Fruit fly (Drosophila melanogaster) whole organism, embryonic: ENCODE data around the gene p38b.

Source experiments
- Aef1 ChIP-seq: fragments of 200-800 bp; sonication (Bioruptor generic); IDR thresholded peaks from 3 replicates; pipeline ENCODE4 v1.3.6; 2022; ENCODE audit warnings: missing biosample characterization, missing genetic modification characterization
- CG10209 ChIP-seq: fragments of 200-800 bp; sonication (Bioruptor generic); optimal IDR thresholded peaks from 3 replicates; lab custom pipeline; 2017; ENCODE audit warnings: missing biosample characterization, mild to moderate bottlenecking, missing genetic modification characterization, missing genetic modification reagents
- CG1024 ChIP-seq: fragments of 200-800 bp; sonication (Bioruptor generic); IDR thresholded peaks from 2 replicates; pipeline ENCODE4 v1.3.6; 2022; ENCODE audit warnings: missing biosample characterization, missing genetic modification characterization
- CG10267 ChIP-seq: fragments of 200-800 bp; sonication (Bioruptor generic); optimal IDR thresholded peaks from 2 replicates; lab custom pipeline; 2018; ENCODE audit warnings: missing biosample characterization, mild to moderate bottlenecking, missing genetic modification characterization, moderate library complexity
- CG12219 ChIP-seq: fragments of 200-800 bp; sonication (Bioruptor generic); optimal IDR thresholded peaks from 3 replicates; lab custom pipeline; 2018; ENCODE audit warnings: missing biosample characterization, mild to moderate bottlenecking, missing genetic modification characterization
- CG14014 ChIP-seq: fragments of 200-800 bp; sonication (Bioruptor generic); IDR thresholded peaks from 2 replicates; pipeline ENCODE4 v1.3.6; 2022; ENCODE audit warnings: missing biosample characterization, missing genetic modification characterization
- CG17328 ChIP-seq: fragments of 200-800 bp; sonication (Bioruptor generic); IDR thresholded peaks from 2 replicates; pipeline ENCODE4 v1.3.6; 2022; ENCODE audit warnings: missing biosample characterization, missing genetic modification characterization
- CG1832 ChIP-seq: fragments of 200-800 bp; sonication (Bioruptor generic); optimal IDR thresholded peaks from 2 replicates; lab custom pipeline; 2017; ENCODE audit warnings: missing biosample characterization, mild to moderate bottlenecking, missing genetic modification characterization, inconsistent platforms
- CG18619 ChIP-seq: fragments of 200-800 bp; sonication (Bioruptor generic); optimal IDR thresholded peaks from 3 replicates; lab custom pipeline; 2017; ENCODE audit warnings: missing biosample characterization, mild to moderate bottlenecking, missing genetic modification characterization
- CG2199 ChIP-seq: fragments of 200-800 bp; sonication (Bioruptor generic); IDR thresholded peaks from 3 replicates; pipeline ENCODE4 v1.3.6; 2022; ENCODE audit warnings: missing biosample characterization, missing genetic modification characterization
- CG31365 ChIP-seq: fragments of 200-800 bp; sonication (Bioruptor generic); optimal IDR thresholded peaks from 2 replicates; lab custom pipeline; 2018; ENCODE audit warnings: missing biosample characterization, mild to moderate bottlenecking, missing genetic modification characterization
- CG5245 ChIP-seq: fragments of 200-800 bp; sonication (Bioruptor generic); optimal IDR thresholded peaks from 3 replicates; lab custom pipeline; 2016; ENCODE audit warnings: missing biosample characterization, missing genetic modification characterization
- CG6254 ChIP-seq: fragments of 200-800 bp; sonication (Bioruptor generic); optimal IDR thresholded peaks from 3 replicates; lab custom pipeline; 2017; ENCODE audit warnings: mild to moderate bottlenecking, missing biosample characterization, missing genetic modification reagents, missing genetic modification characterization
- CG7271 ChIP-seq: fragments of 200-800 bp; sonication (Bioruptor generic); optimal IDR thresholded peaks from 2 replicates; lab custom pipeline; 2018; ENCODE audit warnings: missing biosample characterization, mild to moderate bottlenecking, missing genetic modification characterization, moderate library complexity
- CG7745 ChIP-seq: fragments of 200-800 bp; sonication (Bioruptor generic); optimal IDR thresholded peaks from 2 replicates; lab custom pipeline; 2018; ENCODE audit warnings: missing biosample characterization, mild to moderate bottlenecking, missing genetic modification characterization, moderate library complexity
- CkIIα-i1 ChIP-seq: fragments of 200-800 bp; sonication (Bioruptor generic); IDR thresholded peaks from 2 replicates; pipeline ENCODE4 v1.3.6; 2022; ENCODE audit warnings: missing biosample characterization, missing genetic modification characterization
- D19A ChIP-seq: fragments of 200-800 bp; optimal IDR thresholded peaks from 3 replicates; lab custom pipeline; 2019; ENCODE audit warnings: missing biosample characterization, mild to moderate bottlenecking, missing genetic modification characterization, moderate library complexity
- Drgx ChIP-seq: fragments of 200-800 bp; sonication (Bioruptor generic); IDR thresholded peaks from 2 replicates; pipeline ENCODE4 v1.3.6; 2022; ENCODE audit warnings: missing biosample characterization, missing genetic modification characterization
- E2f2 ChIP-seq: fragments of 200-800 bp; sonication (Bioruptor generic); IDR thresholded peaks from 2 replicates; pipeline ENCODE4 v1.3.6; 2022; ENCODE audit warnings: missing biosample characterization, missing genetic modification characterization
- Eip74EF ChIP-seq, 2 experiments: fragments of 200-800 bp in 1 of 2; fragments of >200 bp in 1 of 2; sonication (Bioruptor generic) in 1 of 2; optimal IDR thresholded peaks; 2 replicates each; lab custom pipeline; 2017 to 2019; ENCODE audit warnings: missing biosample characterization in 2 of 2, missing genetic modification characterization in 2 of 2, mild to moderate bottlenecking in 1 of 2, moderate library complexity in 1 of 2
- Fer1 ChIP-seq: fragments of 200-800 bp; sonication (Bioruptor generic); optimal IDR thresholded peaks from 2 replicates; lab custom pipeline; 2017; ENCODE audit warnings: missing biosample characterization, mild to moderate bottlenecking, missing genetic modification characterization
- HLH54F ChIP-seq: fragments of 200-800 bp; sonication (Bioruptor generic); optimal IDR thresholded peaks from 3 replicates; lab custom pipeline; 2016; ENCODE audit warnings: missing biosample characterization, missing genetic modification characterization
- HLHmδ ChIP-seq: fragments of 200-800 bp; sonication (Bioruptor generic); optimal IDR thresholded peaks from 2 replicates; lab custom pipeline; 2018; ENCODE audit warnings: missing biosample characterization, mild to moderate bottlenecking, missing genetic modification characterization, moderate library complexity
- HmgD ChIP-seq: fragments of 200-800 bp; sonication (Bioruptor generic); optimal IDR thresholded peaks from 3 replicates; lab custom pipeline; 2016; ENCODE audit warnings: missing biosample characterization, missing genetic modification characterization
- Mad ChIP-seq: fragments of 200-800 bp; sonication (Bioruptor generic); optimal IDR thresholded peaks from 2 replicates; lab custom pipeline; 2016; ENCODE audit warnings: missing biosample characterization, missing genetic modification characterization
- Nf-YC ChIP-seq: fragments of 200-800 bp; optimal IDR thresholded peaks from 3 replicates; lab custom pipeline; 2019; ENCODE audit warnings: missing biosample characterization, mild to moderate bottlenecking, missing genetic modification characterization, moderate library complexity
- NfI ChIP-seq: fragments of 200-800 bp; sonication (Bioruptor generic); optimal IDR thresholded peaks from 3 replicates; lab custom pipeline; 2018; ENCODE audit warnings: missing biosample characterization, mild to moderate bottlenecking, missing genetic modification characterization, moderate library complexity
- Oaz ChIP-seq: fragments of 200-800 bp; sonication (Bioruptor generic); IDR thresholded peaks from 2 replicates; pipeline ENCODE4 v1.3.6; 2022; ENCODE audit warnings: missing biosample characterization, missing genetic modification characterization
- Optix ChIP-seq: fragments of 200-800 bp; sonication (Bioruptor generic); IDR thresholded peaks from 3 replicates; pipeline ENCODE4 v1.3.6; 2022; ENCODE audit warnings: missing biosample characterization, missing genetic modification characterization
- Side ChIP-seq: fragments of 200-800 bp; sonication (Bioruptor generic); optimal IDR thresholded peaks from 2 replicates; lab custom pipeline; 2016; ENCODE audit warnings: missing biosample characterization, missing genetic modification characterization
- Sox102F ChIP-seq: fragments of 200-800 bp; sonication (Bioruptor generic); optimal IDR thresholded peaks from 2 replicates; lab custom pipeline; 2018; ENCODE audit warnings: missing biosample characterization, mild to moderate bottlenecking, missing genetic modification characterization, moderate library complexity
- ab ChIP-seq: fragments of 200-800 bp; sonication (Bioruptor generic); optimal IDR thresholded peaks from 2 replicates; lab custom pipeline; 2016; ENCODE audit warnings: missing biosample characterization, missing genetic modification characterization
- ap ChIP-seq: fragments of 200-800 bp; sonication (Bioruptor generic); IDR thresholded peaks from 2 replicates; pipeline ENCODE4 v1.3.6; 2022; ENCODE audit warnings: missing biosample characterization, missing genetic modification characterization
- ato ChIP-seq: fragments of 200-800 bp; sonication (Bioruptor generic); IDR thresholded peaks from 2 replicates; pipeline ENCODE4 v1.3.6; 2022; ENCODE audit warnings: missing biosample characterization, missing genetic modification characterization; ENCODE audit not compliant: partially characterized antibody
- dm ChIP-seq: fragments of 200-800 bp; sonication (Bioruptor generic); optimal IDR thresholded peaks from 3 replicates; lab custom pipeline; 2016; ENCODE audit warnings: missing biosample characterization, missing genetic modification characterization
- ham ChIP-seq: fragments of 200-800 bp; sonication (Bioruptor generic); IDR thresholded peaks from 2 replicates; pipeline ENCODE4 v1.3.6; 2022; ENCODE audit warnings: missing biosample characterization, missing genetic modification characterization
- jing ChIP-seq: fragments of 200-800 bp; sonication (Bioruptor generic); optimal IDR thresholded peaks from 2 replicates; lab custom pipeline; 2018; ENCODE audit warnings: missing biosample characterization, mild to moderate bottlenecking, missing genetic modification characterization
- kni ChIP-seq: fragments of 200-800 bp; sonication (Bioruptor generic); optimal IDR thresholded peaks from 3 replicates; lab custom pipeline; 2017; ENCODE audit warnings: mild to moderate bottlenecking, missing biosample characterization, missing genetic modification reagents, missing genetic modification characterization
- knrl ChIP-seq: fragments of 200-800 bp; sonication (Bioruptor generic); IDR thresholded peaks from 3 replicates; pipeline ENCODE4 v1.3.6; 2022; ENCODE audit warnings: missing biosample characterization, missing genetic modification characterization; ENCODE audit not compliant: partially characterized antibody
- oc ChIP-seq: fragments of 200-800 bp; sonication (Bioruptor generic); optimal IDR thresholded peaks from 2 replicates; lab custom pipeline; 2018; ENCODE audit warnings: missing biosample characterization, mild to moderate bottlenecking, missing genetic modification characterization, moderate library complexity
- run ChIP-seq: fragments of 200-800 bp; sonication (Bioruptor generic); optimal IDR thresholded peaks from 3 replicates; lab custom pipeline; 2018; ENCODE audit warnings: missing biosample characterization, mild to moderate bottlenecking, missing genetic modification characterization
- sim ChIP-seq: fragments of 200-800 bp; sonication (Bioruptor generic); IDR thresholded peaks from 2 replicates; pipeline ENCODE4 v1.3.6; 2022; ENCODE audit warnings: missing biosample characterization, missing genetic modification characterization
- sna ChIP-seq: fragments of 200-800 bp; sonication (Bioruptor generic); IDR thresholded peaks from 2 replicates; pipeline ENCODE4 v1.3.6; 2022; ENCODE audit warnings: missing biosample characterization, missing genetic modification characterization; ENCODE audit not compliant: partially characterized antibody
- so ChIP-seq: fragments of 200-800 bp; sonication (Bioruptor generic); IDR thresholded peaks from 3 replicates; pipeline ENCODE4 v1.3.6; 2022; ENCODE audit warnings: missing biosample characterization, missing genetic modification characterization
- twi ChIP-seq: fragments of 200-800 bp; optimal IDR thresholded peaks from 2 replicates; lab custom pipeline; 2019; ENCODE audit warnings: missing biosample characterization, mild to moderate bottlenecking, missing genetic modification characterization, moderate library complexity
- unc-4 ChIP-seq: fragments of 200-800 bp; sonication (Bioruptor generic); IDR thresholded peaks from 2 replicates; pipeline ENCODE4 v1.3.6; 2022; ENCODE audit warnings: missing biosample characterization, missing genetic modification characterization; ENCODE audit not compliant: partially characterized antibody
- vfl ChIP-seq: fragments of 200-800 bp; sonication (Bioruptor generic); optimal IDR thresholded peaks from 2 replicates; lab custom pipeline; 2016; ENCODE audit warnings: missing biosample characterization, missing genetic modification characterization
- zen ChIP-seq: fragments of 200-800 bp; sonication (Bioruptor generic); optimal IDR thresholded peaks from 3 replicates; lab custom pipeline; 2018; ENCODE audit warnings: missing biosample characterization, mild to moderate bottlenecking, missing genetic modification characterization, moderate library complexity

The p38b gene

DNA sequence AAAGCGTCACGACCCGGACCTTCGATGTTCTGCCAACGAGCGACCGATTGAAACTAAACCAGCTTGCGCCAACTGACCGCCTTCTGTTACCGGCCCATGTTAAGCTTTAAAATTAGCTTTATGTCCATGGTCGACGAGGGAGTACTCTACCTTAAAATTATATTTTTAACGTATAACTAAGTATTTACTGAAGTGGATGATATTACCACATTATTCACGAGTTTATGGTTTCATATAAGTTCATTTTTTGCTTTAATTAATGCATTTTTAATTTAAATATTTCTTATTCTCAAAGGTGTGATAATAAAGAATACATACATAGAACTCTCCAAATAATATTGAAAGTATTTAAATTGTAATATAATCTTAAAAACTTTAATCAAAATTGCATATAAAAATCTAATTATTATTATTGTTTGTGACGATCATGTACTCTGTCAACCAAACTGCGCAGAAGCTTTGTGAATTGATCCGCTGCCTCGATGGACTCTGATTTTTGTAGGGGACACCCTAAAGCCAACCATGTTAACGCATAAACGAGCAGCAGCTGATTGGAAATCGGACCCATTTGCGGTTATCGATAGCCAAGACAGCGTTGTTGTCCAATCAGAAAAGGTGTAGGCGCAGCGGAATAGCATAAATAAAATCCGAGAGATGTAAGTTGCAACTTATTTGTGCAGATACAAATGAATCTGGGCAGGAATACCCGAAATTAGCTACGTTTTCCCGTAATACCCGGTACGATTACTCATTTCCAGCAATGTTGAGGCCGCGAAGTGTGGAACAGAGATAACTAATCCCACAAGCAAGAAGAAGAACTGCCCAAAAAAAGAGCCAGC is at the start of gene p38b, which contains the start of gene CG9008 (continued):
- TF ChIP-seq sna (GFP tag; lab: Robert Waterston, UW) (no peak), Mad (GFP tag; lab: Kevin White, UChicago) (no peak), zen (peak; percentile 44), Drgx (GFP tag; lab: Robert Waterston, UW) (no peak), CkIIα-i1 (GFP tag; lab: Robert Waterston, UW) (no peak), Nf-YC (peak; percentile 90), CG6254 (GFP tag; lab: Kevin White, UChicago) (peak; percentile 47), HLHmδ (peak; percentile 19), Fer1 (GFP tag; lab: Kevin White, UChicago) (peak; percentile 83), knrl (GFP tag; lab: Robert Waterston, UW) (no peak), CG31365 (no peak), CG2199 (GFP tag; lab: Robert Waterston, UW) (0 out of 3 replicates have a peak, but pooled peaks have one; percentile 19), CG7745 (tag; lab: Kevin White, UChicago) (no peak), CG1832 (GFP tag; lab: Kevin White, UChicago) (no peak), ham (GFP tag; lab: Robert Waterston, UW) (0 out of 2 replicates have a peak, but pooled peaks have one; percentile 8), jing (no peak), CG14014 (peak; percentile 30; the same call in 1 of the 2 replicates), kni (GFP tag; lab: Kevin White, UChicago) (no peak), Aef1 (GFP tag; lab: Robert Waterston, UW) (peak; percentile 63; the same call in 2 of the 3 replicates), Eip74EF (GFP tag; optimal IDR thresholded peaks at IDR 0.05; lab: Kevin White, UChicago) (peak in 1 of 2 experiments; percentile 89), Sox102F (GFP tag; lab: Kevin White, UChicago) (peak; percentile 80), CG10267 (tag; lab: Kevin White, UChicago) (peak; percentile 82), ap (GFP tag; lab: Robert Waterston, UW) (no peak; the same call in 1 of the 2 replicates), vfl (peak; percentile 8), ab (GFP tag; lab: Kevin White, UChicago) (no peak), dm (GFP tag; lab: Kevin White, UChicago) (no peak), unc-4 (GFP tag; lab: Robert Waterston, UW) (peak; percentile 51), E2f2 (0 out of 2 replicates have a peak, but pooled peaks have one; percentile 24), Oaz (GFP tag; lab: Robert Waterston, UW) (0 out of 2 replicates have a peak, but pooled peaks have one; percentile 25), HLH54F (GFP tag; lab: Kevin White, UChicago) (peak; percentile 44), CG12219 (GFP tag; lab: Kevin White, UChicago) (peak; percentile 40), CG18619 (GFP tag; lab: Kevin White, UChicago) (peak; percentile 90), Side (GFP tag; lab: Kevin White, UChicago) (no peak), CG17328 (GFP tag; lab: Robert Waterston, UW) (peak; percentile 22; the same call in 1 of the 2 replicates), oc (tag; lab: Kevin White, UChicago) (no peak), CG1024 (no peak), Optix (GFP tag; lab: Robert Waterston, UW) (no peak), twi (peak; percentile 68), sim (GFP tag; lab: Robert Waterston, UW) (no peak), CG5245 (GFP tag; lab: Kevin White, UChicago) (peak; percentile 66), HmgD (GFP tag; lab: Kevin White, UChicago) (no peak), ato (0 out of 2 replicates have a peak, but pooled peaks have one; percentile 40), CG7271 (tag; lab: Kevin White, UChicago) (no peak), run (tag; lab: Kevin White, UChicago) (peak; percentile 58), D19A (tag; lab: Kevin White, UChicago) (peak; percentile 99), CG10209 (GFP tag; lab: Kevin White, UChicago) (peak; percentile 88), so (GFP tag; lab: Robert Waterston, UW) (peak; percentile 71; the same call in 2 of the 3 replicates), NfI (GFP tag; lab: Kevin White, UChicago) (peak; percentile 71)
